Fruit fly (Drosophila melanogaster) S2 (cell line): ENCODE data around the gene CG15042.

Experiments
- CG8478 ChIP-seq: fragments of >200 bp; optimal IDR thresholded peaks from 2 replicates; lab custom pipeline; 2018
- CTCF ChIP-seq, 2 experiments: fragments of >200 bp; optimal IDR thresholded peaks; 2 replicates each; lab custom pipeline; 2018

DNA sequence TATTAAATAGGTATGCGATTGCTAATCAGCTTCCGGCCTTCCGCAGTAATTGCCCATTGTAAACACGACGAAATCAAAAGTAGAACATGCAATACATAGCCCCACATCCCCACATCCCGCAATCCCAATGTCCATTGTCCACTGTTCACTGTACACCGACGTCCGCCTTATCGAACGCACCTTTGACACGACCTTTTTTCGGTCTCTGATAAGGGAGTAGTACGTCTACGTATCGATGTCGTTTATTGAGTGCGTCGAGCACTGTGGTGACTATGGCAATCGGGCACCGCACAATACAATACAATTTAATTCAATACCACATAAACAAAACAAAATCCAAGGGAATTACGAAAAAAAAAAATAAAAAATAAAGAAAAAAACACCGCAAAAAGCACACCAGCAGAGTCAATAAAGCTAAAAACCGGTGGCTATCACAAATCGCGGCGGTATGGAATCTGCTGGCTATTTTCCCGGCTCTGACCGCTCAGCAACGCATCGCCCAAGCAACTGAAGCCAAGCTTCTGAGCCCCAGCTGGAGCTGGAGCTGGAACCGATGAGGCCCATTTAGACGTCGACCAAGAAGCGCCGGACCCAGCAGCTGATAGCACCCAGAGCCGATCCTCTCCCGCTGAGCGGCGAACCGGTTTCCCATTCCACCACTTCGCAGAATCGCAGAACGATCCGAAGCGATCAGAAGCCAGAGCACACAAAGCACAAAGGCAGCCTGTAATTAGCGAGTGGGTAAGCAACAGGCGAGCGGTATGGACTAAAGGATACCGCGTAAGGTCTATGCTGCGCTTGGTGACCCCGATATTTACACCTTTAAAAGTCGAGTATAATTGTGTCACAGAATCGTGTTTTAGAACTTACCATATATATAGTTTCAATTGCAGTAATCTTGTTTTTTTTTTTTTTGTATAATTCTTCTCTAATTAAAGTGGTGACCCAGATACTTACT, 44.5 kb downstream of the CG15042 start, which contains the start of gene Hayan:
- no peak for TF ChIP-seq CTCF (optimal IDR thresholded peaks at IDR 0.05; lab: Kevin White, UChicago)
- TF ChIP-seq CG8478 (lab: Kevin White, UChicago), result no peak
